Worm (Caenorhabditis elegans) whole organism, L2 larva: Measurements from ENCODE around the gene pes-5.

Experiments used
- alr-1 ChIP-seq: fragments of 150-350 bp; optimal IDR thresholded peaks from 2 replicates; lab custom pipeline; 2014; ENCODE audit warnings: missing biosample characterization, missing genetic modification characterization
- gmeb-1 ChIP-seq: fragments of 150-350 bp; optimal IDR thresholded peaks from 2 replicates; lab custom pipeline; 2014; ENCODE audit warnings: missing biosample characterization, missing genetic modification characterization
- nhr-12 ChIP-seq: fragments of 150-350 bp; optimal IDR thresholded peaks from 2 replicates; lab custom pipeline; 2014; ENCODE audit warnings: missing biosample characterization, missing genetic modification characterization
- nhr-21 ChIP-seq: fragments of 150-350 bp; optimal IDR thresholded peaks from 2 replicates; lab custom pipeline; 2014; ENCODE audit warnings: missing biosample characterization, missing genetic modification characterization
- unc-39 ChIP-seq: fragments of 150-350 bp; optimal IDR thresholded peaks from 2 replicates; lab custom pipeline; 2014; ENCODE audit warnings: missing biosample characterization, missing genetic modification characterization
- zag-1 ChIP-seq: fragments of 150-350 bp; optimal IDR thresholded peaks from 2 replicates; lab custom pipeline; 2014; ENCODE audit warnings: missing biosample characterization, missing genetic modification characterization

DNA sequence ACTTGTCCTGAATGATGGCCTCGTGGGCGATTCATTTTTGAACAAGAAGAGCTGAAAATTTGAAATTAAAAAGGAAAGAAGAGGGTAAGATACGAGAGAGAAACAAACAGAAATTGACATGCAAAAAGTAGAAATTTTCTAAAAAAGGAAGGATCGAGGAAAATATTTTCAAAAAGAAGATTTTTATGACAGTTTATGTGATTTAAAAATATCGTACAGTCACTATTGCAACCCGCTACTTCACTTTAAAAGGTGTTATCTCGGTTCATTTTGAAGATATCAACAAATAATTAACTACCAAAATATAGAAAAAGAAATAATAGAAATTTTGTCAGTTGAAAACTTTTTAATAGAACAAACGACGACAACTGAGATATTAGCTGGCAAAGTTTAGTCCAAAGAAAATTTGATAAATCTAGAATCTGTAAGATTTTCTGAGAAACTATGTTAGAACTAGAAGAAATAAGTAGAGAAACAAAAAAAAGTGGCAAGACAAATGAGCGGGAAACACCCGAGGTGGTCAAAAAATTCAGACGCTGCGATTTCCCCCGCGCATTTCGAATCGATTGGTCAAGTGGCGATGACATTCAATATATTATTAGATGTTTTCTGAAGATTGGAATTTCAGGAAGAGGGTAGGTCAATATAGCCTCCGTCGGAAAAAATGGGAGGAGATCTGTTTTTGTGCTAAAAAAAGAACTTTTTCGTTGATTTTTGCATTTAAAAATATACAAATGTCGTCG is 6.1 kb downstream of the pes-5 start, which contains the start of gene Y6D1A.1:
- TF ChIP-seq alr-1 (tag; lab: Kevin White, UChicago) = no peak
- TF ChIP-seq gmeb-1 = no peak
- no peak for TF ChIP-seq nhr-12 (tag; lab: Kevin White, UChicago)
- TF ChIP-seq nhr-21 = no peak
- TF ChIP-seq unc-39 (tag; lab: Kevin White, UChicago) = no peak
- TF ChIP-seq zag-1 = no peak
